Worm (Caenorhabditis elegans): ENCODE results near the gene Y102A11A.3.
A peak's percentile ranks its signal among the peaks of the same experiment; 100 is the strongest.

The Y102A11A.3 gene

ce11 chrX:2046124-2046722 is 27.3 kb downstream of the Y102A11A.3 start, which contains the start of gene igcm-4:
TSS of gene igcm-4 (minus strand) at chrX:2046360.
- TF ChIP-seq hlh-30 (tag; optimal IDR thresholded peaks at IDR 0.05; ENCODE audit: insufficient read depth) (no peak), unc-55 (GFP tag; optimal IDR thresholded peaks at IDR 0.05) (peak; percentile 99), nfya-1 (tag; optimal IDR thresholded peaks at IDR 0.05) (no peak), tbx-2 (tag; optimal IDR thresholded peaks at IDR 0.05) (no peak), dmd-4 (tag; optimal IDR thresholded peaks at IDR 0.05; ENCODE audit: borderline replicate concordance) (no peak), hlh-13 (GFP tag; optimal IDR thresholded peaks at IDR 0.05) (no peak), Y22D7AL.16 (tag; optimal IDR thresholded peaks at IDR 0.05) (no peak), dve-1 (tag; optimal IDR thresholded peaks at IDR 0.05) (no peak), ceh-19 (GFP tag; optimal IDR thresholded peaks at IDR 0.05) (no peak), unc-86 (tag; optimal IDR thresholded peaks at IDR 0.05) (no peak), sdc-2 (tag; optimal IDR thresholded peaks at IDR 0.05) (no peak), pat-9 (tag; optimal IDR thresholded peaks at IDR 0.05) (no peak), ref-2 (tag; optimal IDR thresholded peaks at IDR 0.05) (peak; percentile 9), elt-4 (tag; optimal IDR thresholded peaks at IDR 0.05) (no peak), rnt-1 (tag; optimal IDR thresholded peaks at IDR 0.05) (no peak), npax-4 (tag; optimal IDR thresholded peaks at IDR 0.05) (no peak), unc-3 (GFP tag; conservative IDR thresholded peaks at IDR 0.05) (no peak), unc-3 (tag; optimal IDR thresholded peaks at IDR 0.05) (no peak)

ce11 chrX:2047208-2047946 is 28.4 kb downstream of the Y102A11A.3 start:
- TF ChIP-seq lin-11 (tag; optimal IDR thresholded peaks at IDR 0.05) (no peak), sox-2 (GFP tag; IDR thresholded peaks at IDR 0.05) (no peak), pha-2 (tag; optimal IDR thresholded peaks at IDR 0.05) (peak; percentile 19), ceh-22 (tag; optimal IDR thresholded peaks at IDR 0.05) (peak; percentile 66), unc-55 (GFP tag; optimal IDR thresholded peaks at IDR 0.05) (peak; percentile 66)

DNA sequence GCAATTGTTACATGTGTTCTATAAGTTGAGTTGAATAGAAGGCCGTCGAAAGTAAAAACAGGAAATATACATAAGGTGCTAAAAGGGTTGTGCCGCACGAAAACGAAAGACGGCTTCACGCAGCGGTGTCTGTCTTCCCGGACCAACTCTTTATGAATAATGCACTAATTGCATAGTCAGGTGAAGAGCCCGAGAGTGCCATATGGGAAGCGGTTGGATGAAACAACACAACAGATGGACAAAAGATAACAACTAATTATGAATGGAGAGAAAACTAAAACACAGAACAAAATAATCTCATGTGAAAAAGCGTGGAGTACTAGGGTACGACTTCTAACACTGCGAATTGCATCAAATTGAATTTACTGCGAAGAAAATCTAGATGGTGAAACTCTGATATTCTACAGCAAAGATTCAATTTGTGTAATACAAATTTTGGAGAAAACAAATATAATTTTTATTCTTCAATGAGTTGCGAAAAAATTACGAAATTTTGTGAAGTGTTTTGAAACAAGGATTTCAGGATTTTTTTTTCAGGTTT is 30.0 kb downstream of the Y102A11A.3 start:
- TF ChIP-seq ceh-31 (tag; optimal IDR thresholded peaks at IDR 0.05), result peak; percentile 66
- TF ChIP-seq unc-86 (tag; optimal IDR thresholded peaks at IDR 0.05), result no peak
- TF ChIP-seq K02D7.2 (tag; optimal IDR thresholded peaks at IDR 0.05), result no peak
- TF ChIP-seq ceh-2 (tag; optimal IDR thresholded peaks at IDR 0.05), result no peak
- TF ChIP-seq pros-1 (tag; optimal IDR thresholded peaks at IDR 0.05), result no peak
- no peak for TF ChIP-seq ceh-6 (GFP tag; optimal IDR thresholded peaks at IDR 0.05)
- TF ChIP-seq ets-4 (tag; optimal IDR thresholded peaks at IDR 0.05), result no peak
- no peak for TF ChIP-seq eyg-1 (tag; optimal IDR thresholded peaks at IDR 0.05)
- no peak for TF ChIP-seq hlh-13 (GFP tag; optimal IDR thresholded peaks at IDR 0.05)
- peak; percentile 89 for TF ChIP-seq unc-42 (tag; optimal IDR thresholded peaks at IDR 0.05)
- TF ChIP-seq ceh-19 (GFP tag; optimal IDR thresholded peaks at IDR 0.05), result no peak
- TF ChIP-seq gmeb-2 (tag; optimal IDR thresholded peaks at IDR 0.05), result no peak
- peak; percentile 23 for TF ChIP-seq ref-2 (tag; optimal IDR thresholded peaks at IDR 0.05)
- no peak for TF ChIP-seq ceh-9 (tag; optimal IDR thresholded peaks at IDR 0.05)
- no peak for TF ChIP-seq tbx-2 (tag; optimal IDR thresholded peaks at IDR 0.05)
- TF ChIP-seq nhr-232 (tag; optimal IDR thresholded peaks at IDR 0.05), result no peak
- no peak for TF ChIP-seq F13H6.1 (tag; optimal IDR thresholded peaks at IDR 0.05)
- TF ChIP-seq K09A11.1 (tag; optimal IDR thresholded peaks at IDR 0.05; ENCODE audit: insufficient read depth), result no peak
- TF ChIP-seq ceh-14 (tag; optimal IDR thresholded peaks at IDR 0.05), result no peak
- no peak for TF ChIP-seq ahr-1 (tag; optimal IDR thresholded peaks at IDR 0.05)

Measured in whole organism, late embryonic.